Worm (Caenorhabditis elegans): ENCODE measurements around the gene C03A3.3.

The C03A3.3 gene

ce11 chrX:11268970-11269369 is at the start of gene C03A3.3:
Gene C03A3.3, minus strand, starts transcription at chrX:11269070.
- TF ChIP-seq B0310.2 (tag; optimal IDR thresholded peaks at IDR 0.05): no peak
- TF ChIP-seq sea-1 (GFP tag; conservative IDR thresholded peaks at IDR 0.05): no peak
- TF ChIP-seq ama-1 (optimal IDR thresholded peaks at IDR 0.05): no peak
- TF ChIP-seq hmg-4 (GFP tag; optimal IDR thresholded peaks at IDR 0.05): no peak
- no peak for TF ChIP-seq tbx-11 (GFP tag; IDR thresholded peaks at IDR 0.05)
- no peak for TF ChIP-seq scrt-1 (GFP tag; IDR thresholded peaks at IDR 0.05)
- no peak for TF ChIP-seq ets-7 (tag; optimal IDR thresholded peaks at IDR 0.05)
- TF ChIP-seq ceh-13 (GFP tag; optimal IDR thresholded peaks at IDR 0.05): no peak
- no peak for TF ChIP-seq hnd-1 (tag; optimal IDR thresholded peaks at IDR 0.05)
- no peak for TF ChIP-seq pes-1 (GFP tag; IDR thresholded peaks at IDR 0.05)
- TF ChIP-seq F13C5.2 (tag; optimal IDR thresholded peaks at IDR 0.05): no peak
- no peak for TF ChIP-seq hmbx-1 (tag; optimal IDR thresholded peaks at IDR 0.05)
- TF ChIP-seq tra-4 (tag; optimal IDR thresholded peaks at IDR 0.05): no peak
- TF ChIP-seq flt-1 (GFP tag; IDR thresholded peaks at IDR 0.05): no peak
- no peak for TF ChIP-seq aly-1 (tag; optimal IDR thresholded peaks at IDR 0.05)
- TF ChIP-seq tbx-37 (GFP tag; conservative IDR thresholded peaks at IDR 0.05): no peak
- TF ChIP-seq ceh-36 (tag; optimal IDR thresholded peaks at IDR 0.05): no peak

ce11 chrX:11317939-11318338 is 49.1 kb upstream of the C03A3.3 start, which contains the start of gene hizr-1:
Gene hizr-1, plus strand, starts transcription at chrX:11318278.
- TF ChIP-seq ceh-36 (tag; optimal IDR thresholded peaks at IDR 0.05) (no peak), sea-1 (GFP tag; conservative IDR thresholded peaks at IDR 0.05) (no peak), hmbx-1 (tag; optimal IDR thresholded peaks at IDR 0.05) (no peak), hmg-4 (GFP tag; optimal IDR thresholded peaks at IDR 0.05) (no peak), ets-7 (tag; optimal IDR thresholded peaks at IDR 0.05) (no peak), ama-1 (optimal IDR thresholded peaks at IDR 0.05) (no peak), tbx-11 (GFP tag; IDR thresholded peaks at IDR 0.05) (no peak), B0310.2 (tag; optimal IDR thresholded peaks at IDR 0.05) (no peak), F13C5.2 (tag; optimal IDR thresholded peaks at IDR 0.05) (no peak), scrt-1 (GFP tag; IDR thresholded peaks at IDR 0.05) (no peak), tra-4 (tag; optimal IDR thresholded peaks at IDR 0.05) (no peak), tbx-37 (GFP tag; conservative IDR thresholded peaks at IDR 0.05) (no peak), pes-1 (GFP tag; IDR thresholded peaks at IDR 0.05) (no peak), hnd-1 (tag; optimal IDR thresholded peaks at IDR 0.05) (no peak)

- no peak for TF ChIP-seq tbx-11 (GFP tag; IDR thresholded peaks at IDR 0.05)
- TF ChIP-seq ama-1 (optimal IDR thresholded peaks at IDR 0.05): no peak
- TF ChIP-seq ets-7 (tag; optimal IDR thresholded peaks at IDR 0.05): no peak
- TF ChIP-seq scrt-1 (GFP tag; IDR thresholded peaks at IDR 0.05): no peak
- TF ChIP-seq pes-1 (GFP tag; IDR thresholded peaks at IDR 0.05): no peak
- no peak for TF ChIP-seq tbx-37 (GFP tag; conservative IDR thresholded peaks at IDR 0.05)
- TF ChIP-seq hmg-4 (GFP tag; optimal IDR thresholded peaks at IDR 0.05): no peak
- TF ChIP-seq ceh-36 (tag; optimal IDR thresholded peaks at IDR 0.05): no peak
- no peak for TF ChIP-seq F13C5.2 (tag; optimal IDR thresholded peaks at IDR 0.05)
- no peak for TF ChIP-seq sea-1 (GFP tag; conservative IDR thresholded peaks at IDR 0.05)
- TF ChIP-seq ceh-13 (GFP tag; optimal IDR thresholded peaks at IDR 0.05): no peak
- no peak for TF ChIP-seq flt-1 (GFP tag; IDR thresholded peaks at IDR 0.05)
- no peak for TF ChIP-seq hnd-1 (tag; optimal IDR thresholded peaks at IDR 0.05)
- TF ChIP-seq aly-1 (tag; optimal IDR thresholded peaks at IDR 0.05): no peak
- no peak for TF ChIP-seq B0310.2 (tag; optimal IDR thresholded peaks at IDR 0.05)
Measured at ce11 chrX:11316750-11317149, 47.9 kb upstream of the C03A3.3 start, which contains the start of gene nlp-57. Gene nlp-57, plus strand, starts transcription at chrX:11317050.

ce11 chrX:11315392-11315791 is 46.5 kb upstream of the C03A3.3 start, which contains the start of gene F08G12.11:
Gene F08G12.11, minus strand, starts transcription at chrX:11315572.
- no peak for TF ChIP-seq tbx-11 (GFP tag; IDR thresholded peaks at IDR 0.05)
- TF ChIP-seq scrt-1 (GFP tag; IDR thresholded peaks at IDR 0.05): no peak
- TF ChIP-seq pes-1 (GFP tag; IDR thresholded peaks at IDR 0.05): no peak
- TF ChIP-seq aly-1 (tag; optimal IDR thresholded peaks at IDR 0.05): no peak
- TF ChIP-seq ets-7 (tag; optimal IDR thresholded peaks at IDR 0.05): no peak
- no peak for TF ChIP-seq ceh-13 (GFP tag; optimal IDR thresholded peaks at IDR 0.05)
- no peak for TF ChIP-seq F13C5.2 (tag; optimal IDR thresholded peaks at IDR 0.05)
- no peak for TF ChIP-seq ama-1 (optimal IDR thresholded peaks at IDR 0.05)
- TF ChIP-seq hnd-1 (tag; optimal IDR thresholded peaks at IDR 0.05): no peak
- TF ChIP-seq hmbx-1 (tag; optimal IDR thresholded peaks at IDR 0.05): no peak
- TF ChIP-seq hmg-4 (GFP tag; optimal IDR thresholded peaks at IDR 0.05): no peak
- no peak for TF ChIP-seq sea-1 (GFP tag; conservative IDR thresholded peaks at IDR 0.05)
- no peak for TF ChIP-seq tra-4 (tag; optimal IDR thresholded peaks at IDR 0.05)
- no peak for TF ChIP-seq B0310.2 (tag; optimal IDR thresholded peaks at IDR 0.05)
- TF ChIP-seq tbx-37 (GFP tag; conservative IDR thresholded peaks at IDR 0.05): no peak

- no peak for TF ChIP-seq pes-1 (GFP tag; IDR thresholded peaks at IDR 0.05)
- no peak for TF ChIP-seq ceh-36 (tag; optimal IDR thresholded peaks at IDR 0.05)
- no peak for TF ChIP-seq hmbx-1 (tag; optimal IDR thresholded peaks at IDR 0.05)
- no peak for TF ChIP-seq flt-1 (GFP tag; IDR thresholded peaks at IDR 0.05)
- TF ChIP-seq hnd-1 (tag; optimal IDR thresholded peaks at IDR 0.05): no peak
- TF ChIP-seq sea-1 (GFP tag; conservative IDR thresholded peaks at IDR 0.05): no peak
- no peak for TF ChIP-seq tra-4 (tag; optimal IDR thresholded peaks at IDR 0.05)
- no peak for TF ChIP-seq scrt-1 (GFP tag; IDR thresholded peaks at IDR 0.05)
- no peak for TF ChIP-seq ama-1 (optimal IDR thresholded peaks at IDR 0.05)
- TF ChIP-seq tbx-37 (GFP tag; conservative IDR thresholded peaks at IDR 0.05): no peak
- TF ChIP-seq tbx-11 (GFP tag; IDR thresholded peaks at IDR 0.05): no peak
- no peak for TF ChIP-seq aly-1 (tag; optimal IDR thresholded peaks at IDR 0.05)
- no peak for TF ChIP-seq B0310.2 (tag; optimal IDR thresholded peaks at IDR 0.05)
- TF ChIP-seq hmg-4 (GFP tag; optimal IDR thresholded peaks at IDR 0.05): no peak
- no peak for TF ChIP-seq ceh-13 (GFP tag; optimal IDR thresholded peaks at IDR 0.05)
- TF ChIP-seq ets-7 (tag; optimal IDR thresholded peaks at IDR 0.05): no peak
- no peak for TF ChIP-seq F13C5.2 (tag; optimal IDR thresholded peaks at IDR 0.05)
Measured at ce11 chrX:11310285-11310838, 41.5 kb upstream of the C03A3.3 start, which contains the start of gene F08G12.5. Gene F08G12.5, minus strand, starts transcription at chrX:11310285.

ce11 chrX:11307056-11307455 is 38.2 kb upstream of the C03A3.3 start, which contains the start of gene vhl-1:
Gene vhl-1, plus strand, starts transcription at chrX:11307356.
- TF ChIP-seq pes-1 (GFP tag; IDR thresholded peaks at IDR 0.05) (no peak), sea-1 (GFP tag; conservative IDR thresholded peaks at IDR 0.05) (no peak), tbx-37 (GFP tag; conservative IDR thresholded peaks at IDR 0.05) (no peak), ceh-13 (GFP tag; optimal IDR thresholded peaks at IDR 0.05) (no peak), flt-1 (GFP tag; IDR thresholded peaks at IDR 0.05) (no peak), scrt-1 (GFP tag; IDR thresholded peaks at IDR 0.05) (no peak), ets-7 (tag; optimal IDR thresholded peaks at IDR 0.05) (no peak), tra-4 (tag; optimal IDR thresholded peaks at IDR 0.05) (no peak), aly-1 (tag; optimal IDR thresholded peaks at IDR 0.05) (no peak)

Measured in whole organism, early embryonic.